Worm (Caenorhabditis elegans): ENCODE results near the gene Y53F4A.2.
A peak's percentile ranks its signal among the peaks of the same experiment; 100 is the strongest.

The Y53F4A.2 gene

ce11 chrII:14856922-14857321 lies 20.0 kb downstream of the Y53F4A.2 start, which contains the start of gene rbm-28:
Gene rbm-28, plus strand, starts transcription at chrII:14857259.
- TF ChIP-seq lin-14 (GFP tag; optimal IDR thresholded peaks at IDR 0.05), result no peak
- TF ChIP-seq hpl-2 (GFP tag; optimal IDR thresholded peaks at IDR 0.05), result no peak
- peak; percentile 25 for TF ChIP-seq nhr-20 (tag; optimal IDR thresholded peaks at IDR 0.05)
- TF ChIP-seq swsn-7 (tag; optimal IDR thresholded peaks at IDR 0.05), result peak; percentile 19
- TF ChIP-seq unc-86 (tag; optimal IDR thresholded peaks at IDR 0.05), result no peak
- no peak for TF ChIP-seq fkh-10 (GFP tag; optimal IDR thresholded peaks at IDR 0.05)
- peak; percentile 33 to 82 for TF ChIP-seq efl-1 (optimal IDR thresholded peaks at IDR 0.05)
- TF ChIP-seq efl-1 (GFP tag; optimal IDR thresholded peaks at IDR 0.05 in 1 of 2), result peak; percentile 88 to 98
- TF ChIP-seq zip-4 (GFP tag; optimal IDR thresholded peaks at IDR 0.05), result no peak
- no peak for TF ChIP-seq mdl-1 (tag; optimal IDR thresholded peaks at IDR 0.05)
- peak; percentile 57 for TF ChIP-seq nhr-90 (tag; optimal IDR thresholded peaks at IDR 0.05; ENCODE audit: poor library complexity)
- no peak for TF ChIP-seq sptf-1 (tag; optimal IDR thresholded peaks at IDR 0.05)
- peak; percentile 34 for TF ChIP-seq xbp-1 (tag; optimal IDR thresholded peaks at IDR 0.05)
- TF ChIP-seq efl-3 (GFP tag; optimal IDR thresholded peaks at IDR 0.05), result no peak
- TF ChIP-seq alr-1 (tag; optimal IDR thresholded peaks at IDR 0.05; ENCODE audit: borderline replicate concordance), result no peak
- no peak for TF ChIP-seq nhr-237 (tag; optimal IDR thresholded peaks at IDR 0.05)
- no peak for TF ChIP-seq tlp-1 (tag; optimal IDR thresholded peaks at IDR 0.05)
- no peak for TF ChIP-seq nhr-19 (GFP tag; conservative IDR thresholded peaks at IDR 0.05)
- TF ChIP-seq dsc-1 (tag; optimal IDR thresholded peaks at IDR 0.05), result peak; percentile 14
- TF ChIP-seq ets-5 (GFP tag; IDR thresholded peaks at IDR 0.05), result no peak
- peak; percentile 33 for TF ChIP-seq pax-3 (tag; optimal IDR thresholded peaks at IDR 0.05)
- TF ChIP-seq ceh-8 (GFP tag; optimal IDR thresholded peaks at IDR 0.05), result no peak
- peak; percentile 76 to 88 (median 77) for TF ChIP-seq dpl-1 (GFP tag; optimal IDR thresholded peaks at IDR 0.05)
- no peak for TF ChIP-seq aha-1 (tag; optimal IDR thresholded peaks at IDR 0.05)
- TF ChIP-seq lin-15B (tag; optimal IDR thresholded peaks at IDR 0.05), result no peak
- no peak for TF ChIP-seq pqm-1 (tag; optimal IDR thresholded peaks at IDR 0.05)
- no peak for TF ChIP-seq nhr-84 (tag; optimal IDR thresholded peaks at IDR 0.05)
- TF ChIP-seq snpc-4 (tag; optimal IDR thresholded peaks at IDR 0.05), result peak; percentile 37
- no peak for TF ChIP-seq C34B4.2 (tag; optimal IDR thresholded peaks at IDR 0.05)
- TF ChIP-seq mef-2 (tag; optimal IDR thresholded peaks at IDR 0.05), result no peak
- no peak for TF ChIP-seq nhr-77 (tag; optimal IDR thresholded peaks at IDR 0.05)
- TF ChIP-seq blmp-1 (tag; optimal IDR thresholded peaks at IDR 0.05), result peak; percentile 53
- peak in 1 of 6 experiments; percentile 10 for TF ChIP-seq elt-3 (tag; optimal IDR thresholded peaks at IDR 0.05)
- TF ChIP-seq lsy-2 (tag; optimal IDR thresholded peaks at IDR 0.05), result peak in 1 of 2 experiments; percentile 37
- peak; percentile 48 for TF ChIP-seq tbx-2 (tag; optimal IDR thresholded peaks at IDR 0.05)
- no peak for TF ChIP-seq ceh-63 (GFP tag; optimal IDR thresholded peaks at IDR 0.05)
- no peak for TF ChIP-seq grh-1 (GFP tag; IDR thresholded peaks at IDR 0.05)
- TF ChIP-seq skn-1 (tag; optimal IDR thresholded peaks at IDR 0.05), result peak; percentile 41
- TF ChIP-seq pag-3 (tag; optimal IDR thresholded peaks at IDR 0.05; ENCODE audit: borderline replicate concordance, insufficient read depth), result no peak
- no peak for TF ChIP-seq hlh-17 (GFP tag; optimal IDR thresholded peaks at IDR 0.05; ENCODE audit: borderline replicate concordance)
- no peak for TF ChIP-seq nhr-76 (tag; optimal IDR thresholded peaks at IDR 0.05)
- TF ChIP-seq ama-1 (optimal IDR thresholded peaks at IDR 0.05), result no peak
- TF ChIP-seq irx-1 (tag; optimal IDR thresholded peaks at IDR 0.05), result peak; percentile 47
- TF ChIP-seq rnt-1 (tag; optimal IDR thresholded peaks at IDR 0.05), result no peak
- peak; percentile 21 for TF ChIP-seq fkh-4 (tag; optimal IDR thresholded peaks at IDR 0.05; ENCODE audit: borderline replicate concordance)
- no peak for TF ChIP-seq ces-1 (GFP tag; optimal IDR thresholded peaks at IDR 0.05)
- no peak for TF ChIP-seq C04F5.9 (tag; optimal IDR thresholded peaks at IDR 0.05)
- TF ChIP-seq ceh-90 (tag; optimal IDR thresholded peaks at IDR 0.05), result peak; percentile 82
- peak; percentile 52 for TF ChIP-seq nhr-47 (tag; optimal IDR thresholded peaks at IDR 0.05)
- peak; percentile 31 for TF ChIP-seq egl-13 (tag; optimal IDR thresholded peaks at IDR 0.05)
- peak; percentile 74 for TF ChIP-seq nhr-85 (tag)
- TF ChIP-seq snu-23 (GFP tag; optimal IDR thresholded peaks at IDR 0.05), result peak; percentile 37
- 0 out of 2 replicates have a peak, but pooled peaks have one; percentile 4 for TF ChIP-seq isw-1 (GFP tag; IDR thresholded peaks at IDR 0.05)
- peak in 1 of 2 experiments; percentile 42 for TF ChIP-seq ztf-11 (tag; optimal IDR thresholded peaks at IDR 0.05)
